Fruit fly (Drosophila melanogaster): ENCODE results near the gene croc.

croc gene

dm6 chr3L:21433744-21434384, 42.4 kb downstream of the croc start (continued):
- TF ChIP-seq HLH3B (GFP tag; IDR thresholded peaks at IDR 0.05): peak; percentile 8; the same call in 1 of the 2 replicates
- TF ChIP-seq cg (GFP tag; optimal IDR thresholded peaks at IDR 0.05): peak; percentile 86
- TF ChIP-seq ftz-f1 (GFP tag; optimal IDR thresholded peaks at IDR 0.05): peak; percentile 12
- peak; percentile 35 for TF ChIP-seq sug (tag; optimal IDR thresholded peaks at IDR 0.05)
- no peak for TF ChIP-seq CG2875 (GFP tag; optimal IDR thresholded peaks at IDR 0.05)
- 0 out of 2 replicates have a peak, but pooled peaks have one; percentile 31 for TF ChIP-seq rib (GFP tag; IDR thresholded peaks at IDR 0.05)
- TF ChIP-seq E2f2 (GFP tag; IDR thresholded peaks at IDR 0.05): peak; percentile 20
- TF ChIP-seq MESR4 (GFP tag; optimal IDR thresholded peaks at IDR 0.05): peak; percentile 67
- TF ChIP-seq CHES-1-like (GFP tag; optimal IDR thresholded peaks at IDR 0.05): peak; percentile 11
- TF ChIP-seq bigmax (GFP tag; optimal IDR thresholded peaks at IDR 0.05): peak; percentile 98
- no peak for TF ChIP-seq GATAe (GFP tag; conservative IDR thresholded peaks at IDR 0.05)
- peak; percentile 2 for TF ChIP-seq disco-r (GFP tag; optimal IDR thresholded peaks at IDR 0.05)

- peak; percentile 52 for TF ChIP-seq odd (GFP tag; optimal IDR thresholded peaks at IDR 0.05)
- peak; percentile 89 for TF ChIP-seq CG12659 (GFP tag; optimal IDR thresholded peaks at IDR 0.05)
- peak; percentile 80 for TF ChIP-seq CHES-1-like (GFP tag; optimal IDR thresholded peaks at IDR 0.05)
- TF ChIP-seq ab (GFP tag; optimal IDR thresholded peaks at IDR 0.05): peak; percentile 85
- peak; percentile 70 for TF ChIP-seq Rx (GFP tag; IDR thresholded peaks at IDR 0.05)
- TF ChIP-seq C15 (GFP tag; IDR thresholded peaks at IDR 0.05): peak; percentile 69; the same call in 1 of the 3 replicates
- TF ChIP-seq CG9876 (GFP tag; optimal IDR thresholded peaks at IDR 0.05): peak; percentile 70
- TF ChIP-seq Lpt (GFP tag; optimal IDR thresholded peaks at IDR 0.05): no peak
- peak; percentile 80 for TF ChIP-seq cato (GFP tag; optimal IDR thresholded peaks at IDR 0.05; ENCODE audit: borderline replicate concordance)
- peak; percentile 93 for TF ChIP-seq Ptx1 (GFP tag; IDR thresholded peaks at IDR 0.05)
- TF ChIP-seq ci (GFP tag; IDR thresholded peaks at IDR 0.05): peak; percentile 68; the same call in 2 of the 3 replicates
- peak; percentile 79 for TF ChIP-seq Bdp1 (GFP tag; optimal IDR thresholded peaks at IDR 0.05)
- no peak for TF ChIP-seq oc (tag; optimal IDR thresholded peaks at IDR 0.05)
- no peak for TF ChIP-seq CG15269 (tag; optimal IDR thresholded peaks at IDR 0.05)
- peak; percentile 62 for TF ChIP-seq tup (GFP tag; optimal IDR thresholded peaks at IDR 0.05)
- peak; percentile 61 for TF ChIP-seq CG7271 (tag; optimal IDR thresholded peaks at IDR 0.05)
- TF ChIP-seq CG12219 (GFP tag; optimal IDR thresholded peaks at IDR 0.05): no peak
- peak; percentile 93 for TF ChIP-seq Sry-δ (GFP tag; optimal IDR thresholded peaks at IDR 0.05)
- TF ChIP-seq trh (GFP tag; optimal IDR thresholded peaks at IDR 0.05): peak; percentile 53
- peak; percentile 51 for TF ChIP-seq CG10431 (GFP tag; optimal IDR thresholded peaks at IDR 0.05)
- TF ChIP-seq lilli (GFP tag; optimal IDR thresholded peaks at IDR 0.05): peak; percentile 94
- peak; percentile 95 for TF ChIP-seq nmo (GFP tag; optimal IDR thresholded peaks at IDR 0.05)
- TF ChIP-seq br (optimal IDR thresholded peaks at IDR 0.05): no peak
- TF ChIP-seq CG14965 (GFP tag; optimal IDR thresholded peaks at IDR 0.05; ENCODE audit: borderline replicate concordance): no peak
- peak; percentile 87 for TF ChIP-seq zfh1 (GFP tag; IDR thresholded peaks at IDR 0.05)
- TF ChIP-seq CG2875 (GFP tag; optimal IDR thresholded peaks at IDR 0.05): peak; percentile 20
- TF ChIP-seq zfh2 (GFP tag; optimal IDR thresholded peaks at IDR 0.05): peak; percentile 89
- peak; percentile 26 for TF ChIP-seq CG5180 (GFP tag; optimal IDR thresholded peaks at IDR 0.05)
- peak; percentile 67 for TF ChIP-seq GATAe (GFP tag; conservative IDR thresholded peaks at IDR 0.05)
- peak; percentile 78 for TF ChIP-seq MBD-R2 (GFP tag; IDR thresholded peaks at IDR 0.05)
- TF ChIP-seq CG8388 (GFP tag; optimal IDR thresholded peaks at IDR 0.05): peak; percentile 75
- no peak for TF ChIP-seq sr (GFP tag; IDR thresholded peaks at IDR 0.05)
- peak; percentile 74 for TF ChIP-seq caup (GFP tag; optimal IDR thresholded peaks at IDR 0.05; ENCODE audit: severe bottlenecking)
- peak; percentile 60 for TF ChIP-seq CG6254 (GFP tag; optimal IDR thresholded peaks at IDR 0.05)
- TF ChIP-seq Deaf1 (tag; optimal IDR thresholded peaks at IDR 0.05): no peak
- peak; percentile 43 for TF ChIP-seq tap (tag; optimal IDR thresholded peaks at IDR 0.05)
- TF ChIP-seq CG8924 (tag; optimal IDR thresholded peaks at IDR 0.05): peak; percentile 83
- TF ChIP-seq Drgx (GFP tag; IDR thresholded peaks at IDR 0.05): peak; percentile 63
- TF ChIP-seq Sox102F (GFP tag; optimal IDR thresholded peaks at IDR 0.05): peak; percentile 81
Observed at dm6 chr3L:21433098-21433497, 43.2 kb downstream of the croc start, which contains the start of the genes barc and Aef1. TSS of gene barc (minus strand) at chr3L:21433134. TSS of gene Aef1 (plus strand) at chr3L:21433422.
